Fruit fly (Drosophila melanogaster): ENCODE data around the gene gnu.

DNA sequence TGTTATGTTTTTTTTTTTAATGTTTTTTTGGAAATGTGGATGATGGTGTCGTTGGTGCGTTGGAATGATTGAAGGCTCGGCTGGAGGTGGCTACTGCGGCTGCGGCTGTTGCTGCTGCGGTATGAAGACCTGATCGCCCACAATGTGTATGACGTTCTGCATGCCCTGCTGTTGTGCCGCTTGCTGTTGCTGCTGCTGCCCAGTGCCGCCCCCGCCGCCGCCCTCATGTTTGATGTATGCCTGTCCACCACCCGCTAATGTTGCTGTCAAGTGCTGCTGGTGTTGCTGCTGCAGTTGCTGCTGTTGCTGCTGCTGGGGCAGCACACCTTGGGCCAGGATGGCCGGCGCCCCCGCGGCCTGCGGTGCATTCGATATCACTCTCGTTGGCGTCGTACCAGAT, 50.3 kb downstream of the gnu start:
- no peak for TF ChIP-seq Meics (GFP tag; optimal IDR thresholded peaks at IDR 0.05)
- TF ChIP-seq CG9932 (GFP tag; IDR thresholded peaks at IDR 0.05): no peak
- no peak for TF ChIP-seq Ets65A (GFP tag)
- TF ChIP-seq exex (tag; optimal IDR thresholded peaks at IDR 0.05): no peak
- no peak for TF ChIP-seq row (GFP tag; IDR thresholded peaks at IDR 0.05)
- TF ChIP-seq z (GFP tag; IDR thresholded peaks at IDR 0.05): no peak
- no peak for TF ChIP-seq CTCF (GFP tag; optimal IDR thresholded peaks at IDR 0.05)
- no peak for TF ChIP-seq bsh (GFP tag; optimal IDR thresholded peaks at IDR 0.05)
- TF ChIP-seq CG17385 (GFP tag; optimal IDR thresholded peaks at IDR 0.05): no peak
- no peak for TF ChIP-seq Dp (GFP tag; optimal IDR thresholded peaks at IDR 0.05)
- no peak for TF ChIP-seq az2 (GFP tag; optimal IDR thresholded peaks at IDR 0.05)
- no peak for TF ChIP-seq CG9215 (GFP tag; IDR thresholded peaks at IDR 0.05)
- TF ChIP-seq sens-2 (GFP tag; IDR thresholded peaks at IDR 0.05): no peak
- no peak for TF ChIP-seq pnt (GFP tag; optimal IDR thresholded peaks at IDR 0.05)

All from whole organism, embryonic.